Worm (Caenorhabditis elegans) whole organism, mixed stage, embryonic: Measurements from ENCODE around the gene ugt-6.

Experiments used
- M03D4.4 ChIP-seq: sonication (generic microtip); optimal IDR thresholded peaks from 2 replicates; lab custom pipeline; 2017; ENCODE audit warnings: mild to moderate bottlenecking, missing genetic modification characterization, missing compliant biosample characterization
- bed-3 ChIP-seq: fragments of 200-800 bp; sonication (Bioruptor generic); optimal IDR thresholded peaks from 3 replicates; lab custom pipeline; 2018; ENCODE audit warnings: mild to moderate bottlenecking, missing genetic modification characterization, moderate library complexity, missing compliant biosample characterization
- blmp-1 ChIP-seq: fragments of 150-350 bp; optimal IDR thresholded peaks from 2 replicates; lab custom pipeline; 2014; ENCODE audit warnings: missing biosample characterization, missing genetic modification characterization
- ceh-43 ChIP-seq: fragments of 200-800 bp; sonication (Bioruptor generic); optimal IDR thresholded peaks from 2 replicates; lab custom pipeline; 2018; ENCODE audit warnings: mild to moderate bottlenecking, missing genetic modification characterization, moderate library complexity, missing compliant biosample characterization
- ceh-83 ChIP-seq: fragments of 200-800 bp; sonication (Bioruptor generic); optimal IDR thresholded peaks from 2 replicates; lab custom pipeline; 2018; ENCODE audit warnings: mild to moderate bottlenecking, missing genetic modification characterization, missing compliant biosample characterization
- cnd-1 ChIP-seq: fragments of 200-800 bp; sonication (Bioruptor generic); optimal IDR thresholded peaks from 2 replicates; lab custom pipeline; 2018; ENCODE audit warnings: mild to moderate bottlenecking, missing genetic modification characterization, missing compliant biosample characterization
- drap-1 ChIP-seq: fragments of 200-800 bp; sonication (Bioruptor generic); optimal IDR thresholded peaks from 3 replicates; lab custom pipeline; 2018; ENCODE audit warnings: mild to moderate bottlenecking, missing genetic modification characterization, missing compliant biosample characterization
- elt-1 ChIP-seq: sonication (generic microtip); optimal IDR thresholded peaks from 2 replicates; lab custom pipeline; 2017; ENCODE audit warnings: missing genetic modification characterization, mild to moderate bottlenecking, missing compliant biosample characterization, antibody characterized with exemption, moderate library complexity, borderline replicate concordance; ENCODE audit not compliant: insufficient read depth
- flh-1 ChIP-seq: fragments of 200-800 bp; sonication (Bioruptor generic); optimal IDR thresholded peaks from 2 replicates; lab custom pipeline; 2018; ENCODE audit warnings: mild to moderate bottlenecking, missing genetic modification characterization, moderate library complexity, missing compliant biosample characterization
- ham-2 ChIP-seq: fragments of 200-800 bp; sonication (Bioruptor generic); optimal IDR thresholded peaks from 2 replicates; lab custom pipeline; 2018; ENCODE audit warnings: mild to moderate bottlenecking, missing genetic modification characterization, missing compliant biosample characterization
- hlh-1 ChIP-seq: fragments of 150-350 bp; optimal IDR thresholded peaks from 2 replicates; lab custom pipeline; 2014; ENCODE audit warnings: missing biosample characterization, missing genetic modification reagents, missing genetic modification characterization
- lin-13 ChIP-seq: fragments of 150-350 bp; optimal IDR thresholded peaks from 2 replicates; lab custom pipeline; 2014; ENCODE audit warnings: missing biosample characterization, missing genetic modification characterization
- lin-32 ChIP-seq: fragments of 200-800 bp; sonication (Bioruptor generic); optimal IDR thresholded peaks from 2 replicates; lab custom pipeline; 2018; ENCODE audit warnings: mild to moderate bottlenecking, missing genetic modification characterization, missing compliant biosample characterization
- lsy-2 ChIP-seq: fragments of 150-350 bp; optimal IDR thresholded peaks from 2 replicates; lab custom pipeline; 2014; ENCODE audit warnings: missing biosample characterization, missing genetic modification characterization
- mab-5 ChIP-seq: fragments of 150-350 bp; optimal IDR thresholded peaks from 2 replicates; lab custom pipeline; 2014; ENCODE audit warnings: missing biosample characterization, missing genetic modification characterization
- mep-1 ChIP-seq: fragments of 150-350 bp; optimal IDR thresholded peaks from 2 replicates; lab custom pipeline; 2017; ENCODE audit warnings: missing biosample characterization, missing genetic modification reagents, missing genetic modification characterization, inconsistent platforms
- mls-2 ChIP-seq: sonication (generic microtip); optimal IDR thresholded peaks from 2 replicates; lab custom pipeline; 2016; ENCODE audit warnings: mild to moderate bottlenecking, missing genetic modification characterization, moderate library complexity, missing compliant biosample characterization
- nhr-12 ChIP-seq: fragments of 150-350 bp; optimal IDR thresholded peaks from 2 replicates; lab custom pipeline; 2014; ENCODE audit warnings: missing biosample characterization, missing genetic modification characterization
- nhr-237 ChIP-seq: fragments of 150-350 bp; optimal IDR thresholded peaks from 2 replicates; lab custom pipeline; 2014; ENCODE audit warnings: missing biosample characterization, missing genetic modification characterization
- nhr-28 ChIP-seq: fragments of 150-350 bp; optimal IDR thresholded peaks from 2 replicates; lab custom pipeline; 2014; ENCODE audit warnings: missing biosample characterization, missing genetic modification characterization
- nhr-76 ChIP-seq: sonication (generic microtip); optimal IDR thresholded peaks from 2 replicates; lab custom pipeline; 2017; ENCODE audit warnings: missing biosample characterization, missing genetic modification characterization
- pha-4 ChIP-seq: fragments of 150-350 bp; optimal IDR thresholded peaks from 2 replicates; lab custom pipeline; 2018; ENCODE audit warnings: missing biosample characterization, missing genetic modification reagents, missing genetic modification characterization
- sem-2 ChIP-seq: fragments of 200-800 bp; sonication (Bioruptor generic); optimal IDR thresholded peaks from 2 replicates; lab custom pipeline; 2018; ENCODE audit warnings: mild to moderate bottlenecking, missing genetic modification characterization, missing compliant biosample characterization
- sptf-1 ChIP-seq: sonication (generic microtip); optimal IDR thresholded peaks from 2 replicates; lab custom pipeline; 2017; ENCODE audit warnings: mild to moderate bottlenecking, missing genetic modification characterization, moderate library complexity, missing compliant biosample characterization
- tbx-8 ChIP-seq: fragments of 200-800 bp; sonication (Bioruptor generic); optimal IDR thresholded peaks from 2 replicates; lab custom pipeline; 2018; ENCODE audit warnings: mild to moderate bottlenecking, missing genetic modification characterization, moderate library complexity, missing compliant biosample characterization
- unc-39 ChIP-seq: fragments of 150-350 bp; optimal IDR thresholded peaks from 2 replicates; lab custom pipeline; 2014; ENCODE audit warnings: missing biosample characterization, missing genetic modification characterization
- unc-62 ChIP-seq: fragments of 150-350 bp; optimal IDR thresholded peaks from 2 replicates; lab custom pipeline; 2014; ENCODE audit warnings: missing biosample characterization, missing genetic modification reagents, missing genetic modification characterization
- zip-8 ChIP-seq: fragments of 150-350 bp; optimal IDR thresholded peaks from 2 replicates; lab custom pipeline; 2014; ENCODE audit warnings: missing biosample characterization, missing genetic modification characterization
- ztf-11 ChIP-seq: fragments of 150-350 bp; optimal IDR thresholded peaks from 2 replicates; lab custom pipeline; 2014; ENCODE audit warnings: missing biosample characterization, missing genetic modification characterization

Gene ugt-6

DNA sequence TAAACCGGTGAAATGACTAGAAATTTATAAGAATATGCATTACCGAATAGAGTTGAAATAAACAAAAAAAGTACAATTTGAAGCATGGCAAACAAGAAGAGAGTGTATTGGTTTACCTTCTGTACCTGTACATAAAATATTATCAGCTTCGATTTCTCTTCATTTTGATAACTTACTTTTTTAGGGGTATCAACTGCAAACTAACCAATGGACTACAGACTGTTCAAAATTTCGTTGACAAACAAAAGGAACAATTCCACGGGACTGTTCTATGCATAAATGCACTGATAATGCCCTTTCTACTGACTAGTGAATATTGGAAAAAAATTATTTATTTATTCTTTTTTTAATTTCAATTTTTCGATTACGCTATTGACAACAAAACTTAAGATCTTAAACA lies at the start of gene ugt-6:
Gene ugt-6 (minus strand): TSS at position 233 of the 400 bp plus-strand sequence.
- TF ChIP-seq sptf-1 (tag; lab: Kevin White, UChicago) = no peak

DNA sequence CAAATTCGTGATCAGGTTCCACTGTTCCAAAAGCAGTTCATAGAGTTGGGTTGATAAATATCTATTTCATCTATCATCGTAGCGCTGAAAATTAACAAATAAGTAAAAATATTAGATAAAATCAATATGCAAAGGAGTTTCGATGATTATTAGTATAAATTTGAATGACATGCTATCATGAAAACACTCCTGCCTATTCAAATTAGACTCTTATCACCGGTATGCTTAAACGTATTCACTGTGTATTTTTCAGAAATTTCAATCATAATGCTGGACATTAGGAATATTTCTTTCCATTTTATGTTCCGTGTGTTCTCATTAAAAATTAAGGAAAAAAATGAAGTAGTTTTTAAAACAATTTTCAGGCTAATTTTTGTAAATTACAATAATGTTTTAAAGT lies 47.2 kb upstream of the ugt-6 start, which contains the start of gene C44H9.6:
Gene C44H9.6 (minus strand): TSS at position 101 of the 400 bp plus-strand sequence.
- no peak for TF ChIP-seq ztf-11
- no peak for TF ChIP-seq hlh-1 (tag; lab: Kevin White, UChicago)
- no peak for TF ChIP-seq lin-13
- no peak for TF ChIP-seq flh-1 (GFP tag; lab: Kevin White, UChicago)
- no peak for TF ChIP-seq cnd-1
- TF ChIP-seq zip-8 = no peak
- TF ChIP-seq sem-2 = no peak
- no peak for TF ChIP-seq pha-4
- TF ChIP-seq nhr-28 (tag; lab: Kevin White, UChicago) = no peak
- TF ChIP-seq nhr-12 = no peak
- no peak for TF ChIP-seq ceh-43 (GFP tag; lab: Kevin White, UChicago)
- TF ChIP-seq elt-1 = no peak
- no peak for TF ChIP-seq sptf-1 (tag; lab: Kevin White, UChicago)
- no peak for TF ChIP-seq nhr-237 (tag; lab: Kevin White, UChicago)

DNA sequence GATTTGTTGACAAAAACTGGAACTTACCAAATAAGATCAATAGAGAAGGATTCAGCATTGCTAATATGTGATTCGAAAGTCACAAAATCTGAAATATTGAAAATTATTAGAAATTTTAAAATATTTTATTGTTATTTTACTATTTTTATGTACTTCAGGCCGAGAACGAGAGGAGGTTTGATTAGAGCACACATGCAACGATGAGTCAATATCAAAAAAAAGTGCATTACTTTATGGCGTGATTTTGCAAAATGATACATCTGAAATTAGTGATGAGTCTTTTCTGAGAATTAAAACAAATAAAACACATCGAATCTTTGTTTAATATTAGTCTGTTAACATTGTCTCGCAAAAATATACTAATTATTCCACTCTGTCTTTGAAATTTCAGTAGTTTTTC lies 46.7 kb upstream of the ugt-6 start:
- TF ChIP-seq nhr-28 (tag; lab: Kevin White, UChicago) (no peak), mls-2 (no peak)

DNA sequence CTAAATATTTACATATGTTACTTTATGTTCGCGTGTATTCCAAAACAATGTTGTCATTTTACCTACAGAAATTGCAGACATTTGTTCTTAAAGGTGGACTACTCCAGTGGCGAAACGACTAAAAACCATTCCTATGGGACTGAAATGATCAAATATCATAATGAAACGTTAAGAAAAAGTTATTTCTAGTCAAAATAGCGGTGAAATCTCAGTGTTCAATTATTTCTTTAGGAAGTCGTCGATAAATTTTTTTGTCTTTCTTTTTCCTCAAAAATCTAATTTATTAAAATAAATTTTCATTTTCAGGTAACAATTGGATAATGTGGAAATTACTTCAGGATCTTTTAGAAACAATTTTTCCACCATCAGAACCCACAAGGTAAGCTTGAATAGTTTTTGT lies 37.4 kb upstream of the ugt-6 start, which contains the start of gene C44H9.4:
Gene C44H9.4 (plus strand): TSS at position 301 of the 400 bp plus-strand sequence.
- TF ChIP-seq sptf-1 (tag; lab: Kevin White, UChicago) = no peak
- TF ChIP-seq drap-1 = no peak
- TF ChIP-seq mep-1 (tag; lab: Kevin White, UChicago) = no peak
- TF ChIP-seq ham-2 (GFP tag; lab: Kevin White, UChicago) = no peak
- no peak for TF ChIP-seq cnd-1
- TF ChIP-seq unc-62 (GFP tag; lab: Kevin White, UChicago) = no peak
- no peak for TF ChIP-seq blmp-1 (tag; lab: Kevin White, UChicago)
- no peak for TF ChIP-seq bed-3 (GFP tag; lab: Kevin White, UChicago)
- TF ChIP-seq unc-39 = no peak
- TF ChIP-seq, all 35 proteins: peak for 0

DNA sequence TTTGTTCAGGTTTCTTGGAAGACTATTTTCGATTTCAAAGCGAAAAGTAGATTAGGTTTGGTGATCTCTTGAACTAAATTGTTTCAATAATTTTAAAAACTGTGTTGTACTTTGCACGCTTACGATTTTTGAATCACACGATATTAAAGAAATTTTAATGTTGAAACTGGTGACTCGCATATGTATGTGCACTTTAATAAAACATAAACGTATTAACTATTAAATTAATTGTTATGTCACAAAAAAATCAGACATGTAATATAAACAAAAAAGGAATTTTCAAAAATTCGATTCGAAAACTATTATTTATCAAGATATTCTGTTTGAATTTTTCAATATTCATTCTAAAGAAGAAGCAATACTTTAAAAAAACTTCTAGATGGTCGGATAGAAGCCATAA lies 29.2 kb upstream of the ugt-6 start, which contains the start of gene ugt-15:
Gene ugt-15 (plus strand): TSS at position 301 of the 400 bp plus-strand sequence.
- TF ChIP-seq bed-3 (GFP tag; lab: Kevin White, UChicago) (no peak), zip-8 (no peak), M03D4.4 (tag; lab: Kevin White, UChicago) (no peak), mls-2 (no peak), nhr-76 (tag; lab: Kevin White, UChicago) (no peak), tbx-8 (GFP tag; lab: Kevin White, UChicago) (no peak), nhr-237 (tag; lab: Kevin White, UChicago) (no peak), blmp-1 (tag; lab: Kevin White, UChicago) (no peak), mab-5 (tag; lab: Kevin White, UChicago) (no peak)
- TF ChIP-seq, all 35 proteins: peak for 0

ce11 chrV:12824777-12825176 lies 26.8 kb upstream of the ugt-6 start, which contains the start of gene ugt-16:
Gene ugt-16, plus strand, starts transcription at chrV:12825024.
- no peak for TF ChIP-seq zip-8
- TF ChIP-seq nhr-28 (tag; lab: Kevin White, UChicago) = no peak
- no peak for TF ChIP-seq hlh-1 (tag; lab: Kevin White, UChicago)
- TF ChIP-seq lsy-2 (tag; lab: Kevin White, UChicago) = no peak
- TF ChIP-seq ceh-83 (GFP tag; lab: Kevin White, UChicago) = no peak
- no peak for TF ChIP-seq sptf-1 (tag; lab: Kevin White, UChicago)
- TF ChIP-seq lin-32 (GFP tag; lab: Kevin White, UChicago) = no peak
- no peak for TF ChIP-seq sem-2
- TF ChIP-seq, all 35 proteins: peak for 0

ce11 chrV:12822065-12822464 lies 24.0 kb upstream of the ugt-6 start:
- TF ChIP-seq mab-5 (tag; lab: Kevin White, UChicago) (no peak), unc-39 (no peak), tbx-8 (GFP tag; lab: Kevin White, UChicago) (no peak), nhr-237 (tag; lab: Kevin White, UChicago) (no peak)
